Worm (Caenorhabditis elegans) whole organism, L4 larva: ENCODE data around the gene W03C9.6.

Experiments used
- daf-19 ChIP-seq: fragments of 200-800 bp; sonication (Bioruptor generic); conservative IDR thresholded peaks from 2 replicates; pipeline ENCODE4 v1.3.6; 2022; ENCODE audit warnings: missing genetic modification characterization, missing compliant biosample characterization
- dpl-1 ChIP-seq: fragments of 150-350 bp; optimal IDR thresholded peaks from 2 replicates; lab custom pipeline; 2014; ENCODE audit warnings: missing biosample characterization, missing genetic modification reagents, missing genetic modification characterization
- nhr-11 ChIP-seq: fragments of 150-350 bp; optimal IDR thresholded peaks from 2 replicates; lab custom pipeline; 2014; ENCODE audit warnings: missing biosample characterization, missing genetic modification characterization

The W03C9.6 gene

DNA sequence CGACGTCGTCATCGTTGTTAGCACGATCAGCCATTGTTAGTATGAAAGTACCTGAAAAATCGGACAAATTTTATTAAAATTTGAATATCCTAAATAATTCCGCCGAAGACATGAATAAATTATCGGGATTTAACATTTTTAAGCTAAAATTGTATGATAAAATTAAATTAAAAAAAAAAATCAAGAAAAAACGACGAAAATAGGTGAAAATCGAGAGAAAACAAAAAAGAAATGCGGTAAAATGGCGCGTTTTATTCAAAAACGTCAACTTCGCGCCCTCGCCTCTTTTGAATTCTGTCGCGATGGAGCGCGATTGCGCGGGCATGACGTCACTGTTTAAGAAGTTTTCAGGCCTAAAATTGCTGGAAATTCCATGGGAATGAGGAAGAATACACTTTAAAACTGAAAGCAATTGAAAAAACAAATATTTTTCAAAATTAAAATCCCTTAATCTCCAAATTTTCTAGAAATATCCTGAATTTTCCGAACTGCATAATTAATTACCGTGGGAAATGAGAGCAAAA is 52.3 kb downstream of the W03C9.6 start, which contains the start of gene mcm-2 (continued):
- TF ChIP-seq daf-19 (GFP tag; lab: Robert Waterston, UW) = no peak
- peak; percentile 87 for TF ChIP-seq dpl-1

DNA sequence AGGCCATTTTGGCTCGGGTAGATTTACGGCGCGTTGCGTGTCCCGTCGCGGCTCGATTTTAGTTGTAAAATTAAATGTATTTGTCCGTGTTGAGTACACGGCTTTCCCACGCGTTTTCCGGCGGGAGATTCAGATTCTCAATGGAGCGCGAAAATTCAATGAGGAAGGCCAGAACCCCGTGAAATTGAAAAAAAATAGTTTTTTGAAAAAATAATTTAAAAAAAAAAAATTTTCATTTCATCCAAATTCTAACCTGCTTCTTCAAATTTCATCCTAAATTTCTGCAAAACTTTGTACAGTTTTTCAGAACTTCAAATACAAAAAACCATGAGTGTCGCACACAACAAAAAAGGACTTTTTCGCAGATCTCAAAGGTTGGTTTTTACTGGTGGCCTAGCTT is 54.5 kb downstream of the W03C9.6 start, which contains the start of gene glb-29:
TSS of gene glb-29 (plus strand) at position 301 of the 400 bp plus-strand sequence.
- TF ChIP-seq nhr-11 (tag; lab: Kevin White, UChicago) = no peak
